Worm (Caenorhabditis elegans) whole organism, early embryonic: Measurements from ENCODE around the gene C43F9.5.

Experiments used
- ama-1 ChIP-seq: fragments of 150-350 bp; optimal IDR thresholded peaks from 2 replicates; lab custom pipeline; 2014
- tra-4 ChIP-seq: sonication (generic microtip); optimal IDR thresholded peaks from 2 replicates; lab custom pipeline; 2017; ENCODE audit warnings: missing genetic modification characterization, missing compliant biosample characterization

DNA sequence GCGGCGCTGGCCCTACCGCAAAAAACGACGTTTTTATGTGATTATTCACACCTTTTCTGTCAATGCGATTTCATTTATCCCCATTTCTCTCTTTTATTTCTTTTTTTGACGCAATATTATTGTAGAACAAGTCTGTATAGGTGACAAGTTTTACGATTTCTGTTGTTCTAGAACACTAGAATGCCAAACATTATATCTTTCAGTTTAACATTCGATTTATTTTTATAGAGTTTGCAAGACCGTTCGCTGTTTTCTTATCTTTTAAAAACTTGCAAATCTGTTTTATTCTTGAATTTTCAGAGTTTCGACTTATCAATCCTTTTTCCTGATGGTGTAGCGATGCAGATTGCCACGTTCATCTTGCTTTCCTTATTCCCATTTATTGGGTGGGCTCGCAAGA lies 14.5 kb downstream of the C43F9.5 start, which contains the start of gene efn-2:
- TF ChIP-seq ama-1 (lab: Kevin White, UChicago) (no peak), tra-4 (no peak)
